In the genomic region with DNA sequence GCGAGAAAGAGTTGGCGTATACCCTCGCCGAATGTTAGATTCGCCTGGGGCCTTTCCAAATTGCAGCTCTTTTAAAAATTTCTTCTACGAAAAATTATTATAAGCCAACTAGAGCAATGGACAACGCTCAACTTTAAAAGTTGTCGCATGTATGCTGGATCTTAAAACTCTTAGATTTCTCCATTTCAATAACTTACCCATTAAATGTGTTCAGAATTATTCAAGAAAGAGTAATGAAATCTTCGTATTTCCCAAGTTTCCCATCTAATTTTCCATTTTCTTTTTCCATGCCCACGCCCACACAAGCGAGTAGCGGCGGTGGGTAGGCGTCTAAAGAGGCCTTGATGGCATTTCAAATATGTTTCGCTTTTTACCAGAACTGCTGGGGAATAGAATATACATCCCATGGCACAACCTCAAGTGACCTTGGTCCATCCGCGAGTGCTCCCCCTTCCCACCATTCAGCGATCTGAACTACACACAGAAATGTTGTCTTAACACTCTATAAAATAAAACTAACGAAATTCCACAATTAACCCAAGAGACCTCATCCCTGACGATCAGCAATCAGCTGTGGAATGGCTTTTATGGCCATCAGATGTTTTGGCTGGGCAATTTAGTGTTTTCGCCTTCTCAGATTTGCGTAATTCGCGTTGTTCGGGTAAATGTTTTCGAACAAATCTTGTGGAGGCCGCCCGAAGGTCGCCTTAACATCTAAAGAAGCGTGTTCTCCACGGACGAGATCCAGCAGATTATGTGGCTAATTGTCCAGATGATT, we compare ENCODE assay signal across 3 fruit fly cellular contexts.
TF ChIP-seq lines count a peak whose summit lies in the region.

No protein-coding gene starts in this region.

- no peak for TF ChIP-seq CTCF in whole organism, embryonic (GFP tag; optimal IDR thresholded peaks at IDR 0.05; lab: Kevin White, UChicago)

TF ChIP-seq in whole organism, adult, 20 proteins besides CTCF, POLR2A, EP300 and RAD21:
- TF ChIP-seq Mnt (GFP tag; optimal IDR thresholded peaks at IDR 0.05; lab: Kevin White, UChicago) (no peak), kay (GFP tag; lab: Kevin White, UChicago; ENCODE audit: borderline replicate concordance) (peak; percentile 75)

TF ChIP-seq in whole organism, embryonic, 481 proteins besides CTCF, POLR2A, EP300 and RAD21 (continues in another document):
- TF ChIP-seq D19A (tag; optimal IDR thresholded peaks at IDR 0.05; lab: Kevin White, UChicago) (peak; percentile 76), CG10147 (GFP tag; optimal IDR thresholded peaks at IDR 0.05; lab: Kevin White, UChicago) (no peak), dmrt99B (tag; optimal IDR thresholded peaks at IDR 0.05; lab: Kevin White, UChicago) (no peak), NFAT (GFP tag; IDR thresholded peaks at IDR 0.05; lab: Robert Waterston, UW) (no peak), CG8388 (GFP tag; optimal IDR thresholded peaks at IDR 0.05; lab: Kevin White, UChicago) (no peak), cg (GFP tag; optimal IDR thresholded peaks at IDR 0.05; lab: Kevin White, UChicago) (no peak), Myb (GFP tag; optimal IDR thresholded peaks at IDR 0.05; lab: Kevin White, UChicago) (no peak), nerfin-1 (tag; optimal IDR thresholded peaks at IDR 0.05; lab: Kevin White, UChicago) (no peak), Jarid2 (GFP tag; optimal IDR thresholded peaks at IDR 0.05; lab: Kevin White, UChicago) (no peak), CG3065 (GFP tag; optimal IDR thresholded peaks at IDR 0.05; lab: Kevin White, UChicago) (no peak), CG9437 (GFP tag; optimal IDR thresholded peaks at IDR 0.05; lab: Kevin White, UChicago) (no peak), CG2199 (GFP tag; IDR thresholded peaks at IDR 0.05; lab: Robert Waterston, UW) (no peak), lilli (GFP tag; optimal IDR thresholded peaks at IDR 0.05; lab: Kevin White, UChicago) (peak; percentile 12), CG12769 (tag; optimal IDR thresholded peaks at IDR 0.05; lab: Kevin White, UChicago) (peak; percentile 84), CG42726 (GFP tag; IDR thresholded peaks at IDR 0.05; lab: Robert Waterston, UW; ENCODE audit: partially characterized antibody) (no peak), org-1 (GFP tag; optimal IDR thresholded peaks at IDR 0.05; lab: Kevin White, UChicago) (no peak), dimm (GFP tag; IDR thresholded peaks at IDR 0.05; lab: Robert Waterston, UW) (peak; percentile 24; the same call in 1 of the 2 replicates), Ptx1 (GFP tag; IDR thresholded peaks at IDR 0.05; lab: Robert Waterston, UW) (no peak), Hmr (GFP tag; optimal IDR thresholded peaks at IDR 0.05; lab: Kevin White, UChicago) (peak; percentile 14), Awh (GFP tag; IDR thresholded peaks at IDR 0.05; lab: Robert Waterston, UW) (no peak), Scr (GFP tag; IDR thresholded peaks at IDR 0.05; lab: Robert Waterston, UW; ENCODE audit: partially characterized antibody) (no peak), abd-A (tag; optimal IDR thresholded peaks at IDR 0.05; lab: Kevin White, UChicago) (peak; percentile 81), zen2 (GFP tag; IDR thresholded peaks at IDR 0.05; lab: Robert Waterston, UW; ENCODE audit: partially characterized antibody) (no peak), CG11093 (GFP tag; IDR thresholded peaks at IDR 0.05; lab: Robert Waterston, UW) (no peak), ara (GFP tag; IDR thresholded peaks at IDR 0.05; lab: Robert Waterston, UW) (no peak), gro (GFP tag; optimal IDR thresholded peaks at IDR 0.05; lab: Kevin White, UChicago) (peak; percentile 25), Med (GFP tag; lab: Kevin White, UChicago) (peak; percentile 20), Chrac-16 (GFP tag; optimal IDR thresholded peaks at IDR 0.05; lab: Kevin White, UChicago) (no peak), ftz-f1 (GFP tag; optimal IDR thresholded peaks at IDR 0.05; lab: Kevin White, UChicago) (peak; percentile 86), Hand (GFP tag; optimal IDR thresholded peaks at IDR 0.05; lab: Kevin White, UChicago) (no peak), CG11695 (GFP tag; IDR thresholded peaks at IDR 0.05; lab: Robert Waterston, UW) (peak; percentile 21; the same call in 1 of the 3 replicates), pzg (GFP tag; optimal IDR thresholded peaks at IDR 0.05; lab: Kevin White, UChicago) (no peak), CG6254 (GFP tag; optimal IDR thresholded peaks at IDR 0.05; lab: Kevin White, UChicago) (no peak), CG10366 (GFP tag; IDR thresholded peaks at IDR 0.05; lab: Robert Waterston, UW) (no peak), shn (GFP tag; optimal IDR thresholded peaks at IDR 0.05; lab: Kevin White, UChicago) (no peak), CG10543 (GFP tag; optimal IDR thresholded peaks at IDR 0.05; lab: Kevin White, UChicago) (peak; percentile 56), CG30403 (GFP tag; optimal IDR thresholded peaks at IDR 0.05; lab: Kevin White, UChicago) (no peak), CG1603 (tag; optimal IDR thresholded peaks at IDR 0.05; lab: Kevin White, UChicago) (no peak), CG16813 (GFP tag; IDR thresholded peaks at IDR 0.05; lab: Robert Waterston, UW; ENCODE audit: partially characterized antibody) (no peak), crp (GFP tag; optimal IDR thresholded peaks at IDR 0.05; lab: Kevin White, UChicago) (peak in 1 of 2 experiments; percentile 2)

TF ChIP-seq in whole organism, prepupa, 60 proteins besides CTCF, POLR2A, EP300 and RAD21:
- TF ChIP-seq net (GFP tag; optimal IDR thresholded peaks at IDR 0.05; lab: Kevin White, UChicago) (no peak), Met (GFP tag; optimal IDR thresholded peaks at IDR 0.05; lab: Kevin White, UChicago) (no peak), Smox (GFP tag; optimal IDR thresholded peaks at IDR 0.05; lab: Kevin White, UChicago) (no peak), CG32006 (GFP tag; optimal IDR thresholded peaks at IDR 0.05; lab: Kevin White, UChicago) (peak; percentile 32), CG6163 (GFP tag; IDR thresholded peaks at IDR 0.05; lab: Robert Waterston, UW) (no peak), Sox14 (GFP tag; optimal IDR thresholded peaks at IDR 0.05; lab: Kevin White, UChicago) (no peak), spab (GFP tag; optimal IDR thresholded peaks at IDR 0.05; lab: Kevin White, UChicago) (no peak), vri (GFP tag; optimal IDR thresholded peaks at IDR 0.05; lab: Kevin White, UChicago) (no peak)
